Worm (Caenorhabditis elegans) whole organism, L3 larva: ENCODE data around the gene twk-6.

Experiments used
- R02D3.7 ChIP-seq: fragments of 150-350 bp; optimal IDR thresholded peaks from 2 replicates; lab custom pipeline; 2014; ENCODE audit warnings: missing biosample characterization, missing genetic modification characterization
- elt-1 ChIP-seq: fragments of 150-350 bp; optimal IDR thresholded peaks from 2 replicates; lab custom pipeline; 2014; ENCODE audit warnings: missing biosample characterization, missing genetic modification characterization
- nhr-23 ChIP-seq: fragments of 150-350 bp; optimal IDR thresholded peaks from 2 replicates; lab custom pipeline; 2014; ENCODE audit warnings: missing biosample characterization, missing genetic modification reagents, missing genetic modification characterization
- nhr-237 ChIP-seq: fragments of 150-350 bp; optimal IDR thresholded peaks from 2 replicates; lab custom pipeline; 2014; ENCODE audit warnings: missing biosample characterization, missing genetic modification characterization
- unc-39 ChIP-seq: sonication (generic microtip); optimal IDR thresholded peaks from 4 replicates; lab custom pipeline; 2017; ENCODE audit warnings: missing biosample characterization, missing genetic modification characterization

DNA sequence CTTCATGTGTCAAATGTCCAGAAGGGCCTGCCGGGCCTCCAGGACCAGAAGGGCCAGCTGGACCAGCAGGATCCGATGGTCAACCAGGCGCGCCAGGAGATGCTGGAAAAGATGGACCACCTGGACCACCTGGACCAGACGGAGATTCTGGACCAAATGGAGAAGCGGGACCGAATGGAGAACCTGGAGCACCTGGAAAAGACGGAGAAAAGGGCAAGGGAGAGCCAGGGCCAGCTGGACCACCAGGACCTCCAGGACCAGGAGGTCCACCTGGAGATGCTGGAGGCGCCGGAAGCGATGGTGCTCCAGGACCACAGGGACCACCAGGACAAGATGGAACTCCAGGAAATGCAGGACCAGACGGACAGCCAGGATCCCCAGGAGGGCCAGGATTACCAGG lies 5.9 kb downstream of the twk-6 start:
- TF ChIP-seq unc-39 (tag; lab: Kevin White, UChicago) (no peak), nhr-237 (tag; lab: Kevin White, UChicago) (no peak), elt-1 (tag; lab: Kevin White, UChicago) (no peak), nhr-23 (tag; lab: Kevin White, UChicago) (no peak), R02D3.7 (tag; lab: Kevin White, UChicago) (no peak)
